Fruit fly (Drosophila melanogaster) whole organism: Measurements from ENCODE around the gene CG31910.

Source experiments
- CG8478 ChIP-seq: fragments of >200 bp; optimal IDR thresholded peaks from 2 replicates; lab custom pipeline; 2018; ENCODE audit warnings: inconsistent platforms
- Dll ChIP-seq: fragments of >200 bp; optimal IDR thresholded peaks from 2 replicates; lab custom pipeline; 2017
- EcR ChIP-seq, 2 experiments: fragments of >200 bp; optimal IDR thresholded peaks; 2 replicates each; lab custom pipeline; 2017; ENCODE audit warnings: missing biosample characterization in 2 of 2, missing genetic modification characterization in 2 of 2, missing genetic modification reagents in 2 of 2
- pan ChIP-seq: fragments of >200 bp; optimal IDR thresholded peaks from 2 replicates; lab custom pipeline; 2017
- psq ChIP-seq: fragments of >200 bp; optimal IDR thresholded peaks from 2 replicates; lab custom pipeline; 2017
- usp ChIP-seq: fragments of >200 bp; optimal IDR thresholded peaks from 2 replicates; lab custom pipeline; 2017; ENCODE audit warnings: missing biosample characterization, missing genetic modification characterization, mixed read lengths

CG31910 gene

DNA sequence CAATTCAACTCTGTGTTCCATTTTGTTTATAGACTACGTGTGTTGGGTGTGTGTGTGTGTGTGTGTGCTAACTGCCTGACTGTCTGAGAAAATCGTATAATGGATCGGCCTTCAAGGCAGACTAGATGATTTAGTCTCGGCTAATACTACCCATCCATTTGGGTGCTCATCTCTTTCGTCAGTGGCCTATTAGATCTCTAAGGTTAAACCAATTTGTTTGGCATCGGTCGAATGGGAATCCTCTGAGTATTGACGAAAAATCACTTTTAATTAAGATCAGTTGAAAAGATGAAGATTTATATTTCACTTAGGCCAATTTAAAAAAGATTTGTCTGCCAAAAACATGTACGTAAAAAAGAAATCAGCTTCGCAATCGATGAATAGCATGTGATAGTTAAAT, at the start of gene CG31910:
Gene CG31910 (minus strand): TSS at position 101 of the 400 bp plus-strand sequence.
- TF ChIP-seq Dll (lab: Kevin White, UChicago) (no peak), pan (no peak), psq (lab: Kevin White, UChicago) (no peak), EcR (GFP tag; optimal IDR thresholded peaks at IDR 0.05; lab: Kevin White, UChicago) (no peak), CG8478 (lab: Kevin White, UChicago) (no peak), usp (GFP tag; lab: Kevin White, UChicago) (no peak)

DNA sequence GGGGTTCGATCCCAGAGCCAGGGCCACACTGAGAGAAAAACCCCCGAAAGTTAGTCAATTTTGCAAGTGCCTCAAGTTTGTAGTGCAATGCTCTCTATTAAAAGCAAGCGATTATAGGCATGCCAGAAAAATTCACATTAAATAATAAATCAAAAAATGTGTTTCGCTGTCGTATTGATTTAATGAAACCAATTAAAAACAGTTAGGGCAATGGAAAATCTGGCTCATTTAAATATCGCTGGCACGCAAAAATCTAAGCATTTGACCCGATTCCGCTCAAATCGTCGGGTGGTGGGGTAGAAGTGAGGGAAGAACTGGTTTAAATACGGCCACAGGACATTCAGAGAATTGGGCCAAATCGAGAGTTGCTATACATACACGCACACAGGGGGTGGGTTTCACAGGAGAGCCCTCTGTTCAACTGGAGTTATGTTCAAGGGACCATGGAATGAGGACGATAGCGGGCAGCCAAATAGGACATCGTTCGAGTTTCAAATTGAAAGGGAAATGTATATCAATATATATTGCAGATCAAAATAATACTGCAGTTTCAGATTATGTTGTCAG, 49.6 kb upstream of the CG31910 start:
- no peak for TF ChIP-seq CG8478 (lab: Kevin White, UChicago)
- TF ChIP-seq EcR (GFP tag; optimal IDR thresholded peaks at IDR 0.05; lab: Kevin White, UChicago), result no peak
- TF ChIP-seq usp (GFP tag; lab: Kevin White, UChicago), result no peak
- TF ChIP-seq pan, result no peak
- TF ChIP-seq Dll (lab: Kevin White, UChicago), result no peak
- TF ChIP-seq psq (lab: Kevin White, UChicago), result no peak

DNA sequence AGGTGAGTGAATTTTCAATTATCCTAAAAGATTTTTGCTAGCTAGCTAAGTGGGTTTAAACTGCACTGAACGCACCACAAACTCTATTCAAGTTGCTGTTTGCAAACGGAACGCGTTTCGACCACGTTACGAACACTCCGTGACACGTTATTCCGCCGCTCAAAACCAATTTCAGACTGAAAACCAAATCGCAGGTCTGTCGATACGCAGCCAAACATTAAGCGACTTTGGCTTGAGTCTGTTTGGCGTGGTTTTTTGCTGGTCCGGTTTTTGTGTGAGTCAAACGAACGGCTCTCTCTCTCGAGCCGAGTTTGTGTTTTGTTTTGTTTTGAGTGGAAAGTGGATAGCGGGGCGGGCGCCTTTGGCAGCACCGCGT, 49.0 kb upstream of the CG31910 start:
- TF ChIP-seq Dll (lab: Kevin White, UChicago), result no peak
- no peak for TF ChIP-seq usp (GFP tag; lab: Kevin White, UChicago)
- TF ChIP-seq EcR (GFP tag; optimal IDR thresholded peaks at IDR 0.05; lab: Kevin White, UChicago), result no peak
- no peak for TF ChIP-seq pan
- TF ChIP-seq CG8478 (lab: Kevin White, UChicago), result no peak
- TF ChIP-seq psq (lab: Kevin White, UChicago), result no peak

DNA sequence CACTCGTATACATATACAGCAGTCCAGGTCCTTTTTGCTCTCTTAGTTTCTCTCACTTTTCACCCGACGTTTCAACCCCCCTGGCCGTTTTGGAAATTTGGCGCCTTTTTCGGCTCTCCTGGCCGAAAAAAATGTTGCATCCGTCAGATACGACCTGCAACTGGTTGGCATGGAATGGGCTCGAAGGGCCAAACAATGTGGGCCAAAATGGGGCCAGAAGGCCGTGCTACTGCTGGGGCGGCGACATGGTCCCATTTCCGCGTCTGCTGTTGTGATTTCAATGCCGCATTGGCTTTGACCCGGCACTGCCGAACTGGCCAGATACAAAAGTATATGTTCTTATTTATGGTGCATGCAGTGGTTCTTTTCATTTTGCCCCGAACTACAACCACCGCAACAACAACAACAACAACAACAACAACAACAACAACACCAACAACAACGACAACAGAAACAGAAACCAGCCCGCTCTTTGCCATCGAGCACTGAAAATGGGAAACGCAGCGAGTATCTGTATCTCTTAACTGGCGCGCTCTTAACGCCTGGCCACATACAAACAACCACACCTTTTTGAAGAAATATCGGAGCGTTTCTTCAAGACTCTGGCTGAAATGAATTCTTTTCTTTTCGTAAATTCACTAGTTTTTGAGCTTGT, 48.5 kb upstream of the CG31910 start:
- TF ChIP-seq EcR (GFP tag; optimal IDR thresholded peaks at IDR 0.05; lab: Kevin White, UChicago) (no peak), Dll (lab: Kevin White, UChicago) (no peak), CG8478 (lab: Kevin White, UChicago) (no peak), pan (no peak), usp (GFP tag; lab: Kevin White, UChicago) (no peak), psq (lab: Kevin White, UChicago) (no peak)

DNA sequence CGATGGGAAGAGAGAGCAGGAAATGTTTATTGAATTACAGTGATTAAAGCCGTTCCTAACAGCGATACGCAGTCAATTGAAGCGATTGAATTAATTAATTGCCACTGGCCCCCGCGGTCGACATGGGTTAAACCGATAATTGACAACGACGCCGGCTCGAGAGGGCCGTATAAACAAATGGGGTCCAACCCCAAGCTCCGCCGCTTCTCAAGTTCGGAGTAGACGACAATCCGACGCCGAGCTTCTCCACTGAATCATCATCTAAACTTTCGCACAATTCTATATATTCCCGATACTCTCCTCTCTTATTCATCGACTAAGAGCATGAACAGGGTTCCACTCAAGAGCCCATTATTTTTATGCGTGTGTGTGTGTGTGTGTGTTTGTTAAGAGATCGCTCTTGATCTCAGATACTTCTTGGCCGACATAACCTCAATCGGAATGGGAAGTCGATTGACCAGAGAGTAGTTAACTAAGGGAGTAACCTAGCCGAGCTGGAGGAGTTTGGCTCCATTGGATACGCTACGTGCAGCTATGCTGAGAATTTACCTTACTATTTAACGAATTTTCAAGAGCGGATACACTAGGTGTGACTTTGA, 46.5 kb upstream of the CG31910 start:
- no peak for TF ChIP-seq usp (GFP tag; lab: Kevin White, UChicago)
- no peak for TF ChIP-seq Dll (lab: Kevin White, UChicago)
- TF ChIP-seq CG8478 (lab: Kevin White, UChicago), result no peak
- TF ChIP-seq psq (lab: Kevin White, UChicago), result no peak
- no peak for TF ChIP-seq EcR (GFP tag; optimal IDR thresholded peaks at IDR 0.05; lab: Kevin White, UChicago)
- TF ChIP-seq pan, result no peak

DNA sequence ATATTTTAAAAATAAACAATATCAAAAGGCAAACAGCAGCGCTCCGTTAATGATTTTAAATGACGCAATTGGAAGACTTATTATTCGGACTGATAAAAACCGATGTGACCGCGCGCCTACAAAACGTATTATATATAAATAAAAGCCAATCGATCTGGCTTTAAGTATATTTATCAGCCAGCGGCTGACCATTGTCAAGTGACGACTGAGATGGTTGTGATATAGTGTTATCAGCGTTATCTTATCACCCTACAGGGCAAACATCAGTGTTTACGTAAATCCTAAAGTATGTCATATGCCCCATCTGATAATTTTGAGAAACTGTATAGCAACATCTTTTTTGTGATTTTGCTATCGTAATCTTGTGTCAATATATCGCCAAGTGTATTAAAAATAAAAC, 43.9 kb upstream of the CG31910 start:
- TF ChIP-seq pan, result no peak

DNA sequence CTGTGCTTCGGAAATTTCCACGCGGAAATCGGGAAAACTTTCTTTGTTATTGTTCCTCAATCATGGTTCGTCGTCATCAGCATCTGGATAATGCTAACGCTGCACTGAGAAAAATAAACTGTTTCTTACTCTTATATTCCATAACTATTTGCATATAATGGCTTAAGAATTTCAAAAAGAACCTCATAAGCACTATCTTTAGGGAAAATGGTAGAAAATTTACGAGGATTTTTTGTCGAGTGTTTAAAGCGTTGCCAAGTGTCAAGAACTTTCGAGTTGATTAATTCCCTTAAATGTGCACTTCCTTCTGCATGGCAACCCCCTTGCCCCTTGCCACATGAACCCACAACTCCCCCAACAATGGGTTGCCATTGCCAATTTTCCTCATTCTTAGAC, 42.5 kb upstream of the CG31910 start:
- TF ChIP-seq psq (lab: Kevin White, UChicago) (no peak), usp (GFP tag; lab: Kevin White, UChicago) (no peak), Dll (lab: Kevin White, UChicago) (no peak), pan (no peak), CG8478 (lab: Kevin White, UChicago) (no peak), EcR (GFP tag; optimal IDR thresholded peaks at IDR 0.05; lab: Kevin White, UChicago) (no peak)

DNA sequence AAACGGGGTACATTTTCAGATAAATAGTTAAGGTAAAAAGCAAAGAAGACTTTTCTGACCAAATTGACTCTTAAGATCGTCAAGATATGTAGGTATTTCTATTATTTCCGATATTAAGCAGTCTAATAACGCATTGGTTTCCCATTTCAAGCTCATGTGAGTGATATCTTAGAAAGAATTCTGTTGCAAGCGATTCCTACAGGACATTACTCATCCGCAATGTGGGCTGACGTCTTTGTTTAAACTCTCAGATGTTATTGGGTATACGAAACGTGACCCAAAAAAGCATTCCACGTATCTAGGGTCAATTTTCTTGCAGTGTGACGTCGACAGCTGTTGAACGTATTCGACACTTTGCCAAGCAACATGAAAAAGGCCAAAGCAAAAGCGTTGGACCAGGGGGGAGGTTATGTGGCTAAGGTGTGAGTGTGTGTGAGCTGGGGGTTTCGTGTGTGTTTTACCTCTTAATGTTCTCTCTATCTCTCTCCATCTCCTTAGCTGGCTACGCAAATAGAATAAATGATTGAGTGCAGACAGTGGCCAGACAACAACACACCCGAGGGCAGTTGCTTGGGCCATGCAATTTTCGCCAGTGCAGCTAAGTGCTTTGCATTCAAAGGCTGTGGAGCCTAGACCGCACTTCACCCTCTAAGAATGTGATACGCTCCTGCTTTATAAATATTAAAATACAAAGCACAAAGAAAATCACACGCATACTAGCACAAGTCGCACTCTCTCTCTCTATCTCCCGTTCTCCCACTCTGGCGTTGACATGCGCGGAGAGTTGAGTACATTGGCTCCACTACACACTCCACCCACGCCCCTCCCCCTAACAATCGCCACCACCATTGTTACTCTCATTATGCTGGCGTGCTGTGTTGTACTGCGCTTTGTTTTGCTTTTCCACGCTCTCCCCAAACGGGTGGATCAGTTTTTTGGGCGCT, 41.9 kb upstream of the CG31910 start:
- peak; percentile 91 for TF ChIP-seq Dll (lab: Kevin White, UChicago)
- no peak for TF ChIP-seq usp (GFP tag; lab: Kevin White, UChicago)
- TF ChIP-seq CG8478 (lab: Kevin White, UChicago), result peak; percentile 36
- peak; percentile 76 to 79 for TF ChIP-seq EcR (GFP tag; optimal IDR thresholded peaks at IDR 0.05; lab: Kevin White, UChicago)

DNA sequence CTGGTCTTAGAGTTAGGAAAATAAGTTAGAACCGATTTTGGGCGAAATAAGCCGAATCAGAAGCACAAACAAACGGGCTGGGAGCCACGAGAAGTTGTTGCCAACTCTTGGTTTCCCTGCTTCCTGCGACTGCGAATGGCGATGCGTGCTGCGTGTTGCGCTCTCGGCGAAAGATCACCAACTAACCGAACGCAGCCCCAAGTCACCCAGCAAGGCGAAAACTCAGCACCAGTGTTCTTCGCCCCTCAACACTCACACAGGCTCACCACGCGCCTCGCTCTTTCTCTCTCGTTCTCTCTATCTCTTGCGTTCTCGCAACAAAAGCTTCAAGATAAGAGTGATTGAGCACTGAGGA, 41.2 kb upstream of the CG31910 start, which contains the start of gene nrv1:
Gene nrv1 (minus strand): TSS at position 188 of the 355 bp plus-strand sequence.
- TF ChIP-seq Dll (lab: Kevin White, UChicago), result peak; percentile 91
- TF ChIP-seq pan, result no peak

DNA sequence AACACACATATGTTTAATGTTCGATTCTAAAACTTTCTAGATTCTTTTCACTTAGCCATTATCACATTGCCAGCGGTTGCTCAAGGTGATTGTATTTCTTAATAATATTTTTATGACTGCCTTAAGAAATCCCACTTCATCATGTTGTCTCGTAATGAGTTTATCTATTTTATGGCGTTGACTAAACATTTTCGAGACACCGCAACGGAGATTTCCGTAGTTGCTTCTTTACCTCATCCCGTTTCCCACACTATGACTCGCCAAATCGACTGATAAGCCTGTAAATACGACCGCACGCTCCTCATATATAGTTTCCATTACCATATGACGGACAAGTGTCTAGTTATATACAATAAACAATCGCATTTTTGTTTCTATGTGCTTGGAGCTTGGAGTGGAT, 40.2 kb upstream of the CG31910 start:
- TF ChIP-seq Dll (lab: Kevin White, UChicago) (no peak), pan (no peak), psq (lab: Kevin White, UChicago) (no peak), CG8478 (lab: Kevin White, UChicago) (no peak), usp (GFP tag; lab: Kevin White, UChicago) (no peak), EcR (GFP tag; optimal IDR thresholded peaks at IDR 0.05; lab: Kevin White, UChicago) (no peak)

DNA sequence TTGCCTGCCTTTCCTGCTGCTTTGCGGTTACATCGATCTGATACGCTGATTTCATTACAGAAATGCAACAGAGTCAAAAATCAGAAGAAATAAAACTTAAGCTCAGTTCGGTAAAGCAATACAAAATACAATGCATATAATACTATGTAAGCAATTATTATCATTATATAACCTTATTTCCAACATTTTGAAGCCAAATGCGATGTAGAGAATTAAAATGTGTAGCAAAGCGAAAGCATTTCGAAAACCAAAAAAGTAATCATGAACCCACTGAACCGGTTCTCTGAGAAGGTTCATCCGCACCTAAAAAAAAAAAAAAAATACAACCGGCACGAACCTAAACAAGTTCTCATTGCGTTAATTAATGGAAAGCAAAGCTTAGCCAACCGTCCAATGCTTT, 38.8 kb upstream of the CG31910 start:
- no peak for TF ChIP-seq EcR (GFP tag; optimal IDR thresholded peaks at IDR 0.05; lab: Kevin White, UChicago)
- TF ChIP-seq Dll (lab: Kevin White, UChicago), result no peak
- TF ChIP-seq psq (lab: Kevin White, UChicago), result no peak
- no peak for TF ChIP-seq pan
- TF ChIP-seq usp (GFP tag; lab: Kevin White, UChicago), result no peak
- TF ChIP-seq CG8478 (lab: Kevin White, UChicago), result no peak
